Worm (Caenorhabditis elegans): ENCODE data around the gene clc-3.

ce11 chrX:3366782-3367181, 7.8 kb downstream of the clc-3 start:
- TF ChIP-seq ref-1 (GFP tag; conservative IDR thresholded peaks at IDR 0.05) = no peak
- TF ChIP-seq ztf-29 (GFP tag; IDR thresholded peaks at IDR 0.05) = no peak
- no peak for TF ChIP-seq ztf-23 (GFP tag; IDR thresholded peaks at IDR 0.05)
- TF ChIP-seq flt-1 (GFP tag; IDR thresholded peaks at IDR 0.05) = no peak
- no peak for TF ChIP-seq cog-1 (tag; optimal IDR thresholded peaks at IDR 0.05)
- no peak for TF ChIP-seq med-1 (GFP tag; optimal IDR thresholded peaks at IDR 0.05; ENCODE audit: insufficient read depth)
- no peak for TF ChIP-seq tab-1 (GFP tag; IDR thresholded peaks at IDR 0.05)
- TF ChIP-seq klf-2 (GFP tag; conservative IDR thresholded peaks at IDR 0.05) = no peak
- TF ChIP-seq T22C8.4 (GFP tag; IDR thresholded peaks at IDR 0.05) = no peak

Measured in whole organism, midembryonic.